Fruit fly (Drosophila melanogaster) whole organism, prepupa: Measurements from ENCODE around the gene Acbp2.

Experiments
- Blimp-1 ChIP-seq: fragments of 200-800 bp; sonication (Bioruptor generic); optimal IDR thresholded peaks from 3 replicates; lab custom pipeline; 2017; ENCODE audit warnings: missing biosample characterization, missing genetic modification characterization, mild to moderate bottlenecking, moderate library complexity, missing genetic modification reagents
- CG10631 ChIP-seq: fragments of 200-800 bp; sonication (Bioruptor generic); optimal IDR thresholded peaks from 2 replicates; lab custom pipeline; 2016; ENCODE audit warnings: missing biosample characterization, missing genetic modification characterization
- CG11294 ChIP-seq: fragments of 200-800 bp; sonication (Bioruptor generic); IDR thresholded peaks from 2 replicates; pipeline ENCODE4 v1.3.6; 2022; ENCODE audit warnings: missing biosample characterization, missing genetic modification characterization
- CG11762 ChIP-seq: fragments of 200-800 bp; sonication (Bioruptor generic); optimal IDR thresholded peaks from 3 replicates; lab custom pipeline; 2016; ENCODE audit warnings: missing biosample characterization, missing genetic modification characterization; ENCODE audit not compliant: insufficient read depth
- CG15336 ChIP-seq: fragments of 200-800 bp; sonication (Bioruptor generic); IDR thresholded peaks from 2 replicates; pipeline ENCODE4 v1.3.6; 2022; ENCODE audit warnings: missing biosample characterization, missing genetic modification characterization
- CG1621 ChIP-seq: fragments of 200-800 bp; sonication (Bioruptor generic); optimal IDR thresholded peaks from 3 replicates; lab custom pipeline; 2018; ENCODE audit warnings: missing biosample characterization, mild to moderate bottlenecking, missing genetic modification characterization
- CG16779 ChIP-seq: fragments of 200-800 bp; sonication (Bioruptor generic); optimal IDR thresholded peaks from 3 replicates; lab custom pipeline; 2017; ENCODE audit warnings: missing biosample characterization, mild to moderate bottlenecking, missing genetic modification characterization
- CG3032 ChIP-seq: fragments of 200-800 bp; optimal IDR thresholded peaks from 2 replicates; lab custom pipeline; 2019; ENCODE audit warnings: missing biosample characterization, mild to moderate bottlenecking, missing genetic modification characterization, moderate library complexity
- CG31627 ChIP-seq: fragments of 200-800 bp; sonication (Bioruptor generic); optimal IDR thresholded peaks from 3 replicates; lab custom pipeline; 2016; ENCODE audit warnings: missing biosample characterization, missing genetic modification characterization
- CG32006 ChIP-seq: fragments of 200-800 bp; sonication (Bioruptor generic); optimal IDR thresholded peaks from 3 replicates; lab custom pipeline; 2017; ENCODE audit warnings: missing biosample characterization, mild to moderate bottlenecking, missing genetic modification characterization
- CG3919 ChIP-seq: fragments of 200-800 bp; sonication (Bioruptor generic); optimal IDR thresholded peaks from 3 replicates; lab custom pipeline; 2016; ENCODE audit warnings: missing biosample characterization, missing genetic modification characterization
- CG4318 ChIP-seq: fragments of 200-800 bp; sonication (Bioruptor generic); optimal IDR thresholded peaks from 3 replicates; lab custom pipeline; 2017; ENCODE audit warnings: missing biosample characterization, mild to moderate bottlenecking, missing genetic modification characterization
- CG6276 ChIP-seq: fragments of 200-800 bp; sonication (Bioruptor generic); optimal IDR thresholded peaks from 2 replicates; lab custom pipeline; 2017; ENCODE audit warnings: missing biosample characterization, mild to moderate bottlenecking, missing genetic modification characterization
- CG6792 ChIP-seq: fragments of 200-800 bp; sonication (Bioruptor generic); optimal IDR thresholded peaks from 3 replicates; lab custom pipeline; 2016; ENCODE audit warnings: missing biosample characterization, missing genetic modification characterization
- CG6808 ChIP-seq: fragments of 200-800 bp; sonication (Bioruptor generic); optimal IDR thresholded peaks from 3 replicates; lab custom pipeline; 2017; ENCODE audit warnings: missing biosample characterization, missing genetic modification characterization, mild to moderate bottlenecking, moderate library complexity, missing genetic modification reagents
- CG6854 ChIP-seq: fragments of 200-800 bp; sonication (Bioruptor generic); optimal IDR thresholded peaks from 2 replicates; lab custom pipeline; 2017; ENCODE audit warnings: missing biosample characterization, mild to moderate bottlenecking, missing genetic modification characterization
- CG7368 ChIP-seq: fragments of 200-800 bp; sonication (Bioruptor generic); optimal IDR thresholded peaks from 3 replicates; lab custom pipeline; 2016; ENCODE audit warnings: missing biosample characterization, missing genetic modification characterization
- CG8119 ChIP-seq: fragments of 200-800 bp; sonication (Bioruptor generic); IDR thresholded peaks from 3 replicates; pipeline ENCODE4 v1.3.6; 2022; ENCODE audit warnings: missing biosample characterization, missing genetic modification characterization
- CG8319 ChIP-seq: fragments of 200-800 bp; sonication (Bioruptor generic); optimal IDR thresholded peaks from 3 replicates; lab custom pipeline; 2016; ENCODE audit warnings: missing biosample characterization, missing genetic modification characterization
- CG8632 ChIP-seq: fragments of 200-800 bp; sonication (Bioruptor generic); optimal IDR thresholded peaks from 3 replicates; lab custom pipeline; 2016; ENCODE audit warnings: missing biosample characterization, missing genetic modification characterization
- CG9139 ChIP-seq: fragments of 200-800 bp; sonication (Bioruptor generic); optimal IDR thresholded peaks from 3 replicates; lab custom pipeline; 2017; ENCODE audit warnings: missing biosample characterization, mild to moderate bottlenecking, missing genetic modification characterization
- Eip75B ChIP-seq: fragments of 200-800 bp; sonication (Bioruptor generic); optimal IDR thresholded peaks from 3 replicates; lab custom pipeline; 2016; ENCODE audit warnings: missing biosample characterization, missing genetic modification characterization
- Eip78C ChIP-seq: fragments of 200-800 bp; sonication (Bioruptor generic); peaks from one replicate; lab custom pipeline; 2016; ENCODE audit warnings: missing biosample characterization, missing genetic modification characterization
- Eip93F ChIP-seq: fragments of 200-800 bp; sonication (Bioruptor generic); optimal IDR thresholded peaks from 2 replicates; lab custom pipeline; 2016; ENCODE audit warnings: missing biosample characterization, mild to moderate bottlenecking, missing genetic modification characterization
- Ets21C ChIP-seq: fragments of 200-800 bp; sonication (Bioruptor generic); optimal IDR thresholded peaks from 3 replicates; lab custom pipeline; 2016; ENCODE audit warnings: missing biosample characterization, missing genetic modification characterization
- Hr38 ChIP-seq: sonication (Bioruptor generic); optimal IDR thresholded peaks from 2 replicates; lab custom pipeline; 2016; ENCODE audit warnings: missing biosample characterization, missing genetic modification characterization
- Hr39 ChIP-seq: fragments of 200-800 bp; sonication (Bioruptor generic); optimal IDR thresholded peaks from 2 replicates; lab custom pipeline; 2016; ENCODE audit warnings: missing biosample characterization, missing genetic modification characterization
- Hr4 ChIP-seq: fragments of 200-800 bp; sonication (Bioruptor generic); optimal IDR thresholded peaks from 3 replicates; lab custom pipeline; 2016; ENCODE audit warnings: missing biosample characterization, missing genetic modification characterization
- Lpt ChIP-seq: fragments of 200-800 bp; sonication (Bioruptor generic); optimal IDR thresholded peaks from 3 replicates; lab custom pipeline; 2016; ENCODE audit warnings: missing biosample characterization, missing genetic modification characterization
- Smox ChIP-seq: fragments of 200-800 bp; sonication (Bioruptor generic); optimal IDR thresholded peaks from 3 replicates; lab custom pipeline; 2016; ENCODE audit warnings: missing biosample characterization, missing genetic modification characterization
- Sox102F ChIP-seq: fragments of 200-800 bp; sonication (Bioruptor generic); optimal IDR thresholded peaks from 2 replicates; lab custom pipeline; 2016; ENCODE audit warnings: missing biosample characterization, mild to moderate bottlenecking, missing genetic modification characterization
- Sox14 ChIP-seq: fragments of 200-800 bp; sonication (Bioruptor generic); optimal IDR thresholded peaks from 3 replicates; lab custom pipeline; 2016; ENCODE audit warnings: missing biosample characterization, missing genetic modification characterization
- Sox15 ChIP-seq: fragments of 200-800 bp; sonication (Bioruptor generic); optimal IDR thresholded peaks from 3 replicates; lab custom pipeline; 2016; ENCODE audit warnings: missing biosample characterization, missing genetic modification characterization
- achi ChIP-seq: fragments of 200-800 bp; sonication (Bioruptor generic); optimal IDR thresholded peaks from 3 replicates; lab custom pipeline; 2016; ENCODE audit warnings: missing biosample characterization, missing genetic modification characterization
- acj6 ChIP-seq: fragments of 200-800 bp; sonication (Bioruptor generic); optimal IDR thresholded peaks from 3 replicates; lab custom pipeline; 2016; ENCODE audit warnings: missing biosample characterization, missing genetic modification characterization
- dac ChIP-seq: fragments of 200-800 bp; sonication (Bioruptor generic); optimal IDR thresholded peaks from 2 replicates; lab custom pipeline; 2017; ENCODE audit warnings: missing biosample characterization, mild to moderate bottlenecking, missing genetic modification characterization
- esn ChIP-seq: fragments of 200-800 bp; sonication (Bioruptor generic); optimal IDR thresholded peaks from 2 replicates; lab custom pipeline; 2016; ENCODE audit warnings: missing biosample characterization, mild to moderate bottlenecking, missing genetic modification characterization, moderate library complexity
- fd59A ChIP-seq: fragments of 200-800 bp; sonication (Bioruptor generic); optimal IDR thresholded peaks from 2 replicates; lab custom pipeline; 2017; ENCODE audit warnings: missing biosample characterization, mild to moderate bottlenecking, missing genetic modification characterization, missing genetic modification reagents
- fd85E ChIP-seq: fragments of 200-800 bp; sonication (Bioruptor generic); optimal IDR thresholded peaks from 3 replicates; lab custom pipeline; 2016; ENCODE audit warnings: missing biosample characterization, missing genetic modification characterization
- fkh ChIP-seq: fragments of 200-800 bp; sonication (Bioruptor generic); optimal IDR thresholded peaks from 3 replicates; lab custom pipeline; 2017; ENCODE audit warnings: missing biosample characterization, mild to moderate bottlenecking, missing genetic modification characterization, moderate library complexity
- salr ChIP-seq, 2 experiments: fragments of 200-800 bp; sonication (Bioruptor generic); optimal IDR thresholded peaks; 3 replicates each; lab custom pipeline; 2016 to 2018; ENCODE audit warnings: missing biosample characterization in 2 of 2, missing genetic modification characterization in 2 of 2, mild to moderate bottlenecking in 1 of 2
- spab ChIP-seq: fragments of 200-800 bp; sonication (Bioruptor generic); optimal IDR thresholded peaks from 2 replicates; lab custom pipeline; 2017; ENCODE audit warnings: missing biosample characterization, mild to moderate bottlenecking, missing genetic modification characterization, missing genetic modification reagents
- ss ChIP-seq, 2 experiments: fragments of 200-800 bp; sonication (Bioruptor generic); optimal IDR thresholded peaks; 2 replicates in 1 of 2; 3 replicates in 1 of 2; lab custom pipeline; 2017 to 2018; ENCODE audit warnings: mild to moderate bottlenecking in 2 of 2, missing biosample characterization in 2 of 2, missing genetic modification characterization in 2 of 2, moderate library complexity in 1 of 2
- topi ChIP-seq: fragments of 200-800 bp; sonication (Bioruptor generic); optimal IDR thresholded peaks from 3 replicates; lab custom pipeline; 2016; ENCODE audit warnings: missing biosample characterization, missing genetic modification characterization
- vri ChIP-seq: fragments of 200-800 bp; sonication (Bioruptor generic); optimal IDR thresholded peaks from 3 replicates; lab custom pipeline; 2016; ENCODE audit warnings: missing biosample characterization, mild to moderate bottlenecking, missing genetic modification characterization

Gene Acbp2

DNA sequence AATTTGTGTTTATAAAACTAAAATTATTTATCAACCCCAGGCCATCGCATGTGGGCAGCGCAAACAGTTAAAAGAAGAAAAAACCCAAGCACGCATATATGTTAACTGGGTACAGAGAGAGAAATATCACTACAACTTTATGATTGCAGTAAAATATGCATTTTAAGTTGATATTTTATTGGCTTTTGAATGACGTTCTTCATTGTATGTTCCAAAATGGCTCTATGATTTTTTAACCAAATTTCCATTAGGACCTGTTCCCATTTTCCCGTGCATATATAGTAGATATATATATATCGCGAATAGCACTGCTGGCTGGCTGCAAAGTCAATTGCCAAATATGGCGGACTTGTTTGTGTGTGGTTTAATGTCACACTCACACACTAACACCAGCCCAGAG is 35.1 kb upstream of the Acbp2 start (continued):
- TF ChIP-seq Hr39 (GFP tag; lab: Kevin White, UChicago) (peak; percentile 25), CG3919 (GFP tag; lab: Kevin White, UChicago) (peak; percentile 27), CG10631 (GFP tag; lab: Kevin White, UChicago) (no peak), CG3032 (no peak), CG32006 (GFP tag; lab: Kevin White, UChicago) (peak; percentile 48), salr (GFP tag; optimal IDR thresholded peaks at IDR 0.05; lab: Kevin White, UChicago) (peak in 1 of 2 experiments; percentile 8), CG4318 (GFP tag; lab: Kevin White, UChicago) (peak; percentile 2), Sox102F (no peak), achi (GFP tag; lab: Kevin White, UChicago) (no peak), Eip75B (GFP tag; lab: Kevin White, UChicago) (no peak), topi (GFP tag; lab: Kevin White, UChicago) (no peak), dac (GFP tag; lab: Kevin White, UChicago) (no peak), Ets21C (no peak), CG6792 (no peak), fkh (no peak), Lpt (GFP tag; lab: Kevin White, UChicago) (peak; percentile 40), esn (GFP tag; lab: Kevin White, UChicago) (no peak), Hr4 (GFP tag; lab: Kevin White, UChicago) (peak; percentile 61), CG8319 (GFP tag; lab: Kevin White, UChicago) (no peak), ss (GFP tag; optimal IDR thresholded peaks at IDR 0.05; lab: Kevin White, UChicago) (no peak), acj6 (GFP tag; lab: Kevin White, UChicago) (peak; percentile 10), CG11762 (GFP tag; lab: Kevin White, UChicago) (no peak), Eip78C (peak; percentile 63), Sox15 (GFP tag; lab: Kevin White, UChicago) (no peak), CG7368 (no peak), CG6854 (GFP tag; lab: Kevin White, UChicago) (no peak), Blimp-1 (no peak)

DNA sequence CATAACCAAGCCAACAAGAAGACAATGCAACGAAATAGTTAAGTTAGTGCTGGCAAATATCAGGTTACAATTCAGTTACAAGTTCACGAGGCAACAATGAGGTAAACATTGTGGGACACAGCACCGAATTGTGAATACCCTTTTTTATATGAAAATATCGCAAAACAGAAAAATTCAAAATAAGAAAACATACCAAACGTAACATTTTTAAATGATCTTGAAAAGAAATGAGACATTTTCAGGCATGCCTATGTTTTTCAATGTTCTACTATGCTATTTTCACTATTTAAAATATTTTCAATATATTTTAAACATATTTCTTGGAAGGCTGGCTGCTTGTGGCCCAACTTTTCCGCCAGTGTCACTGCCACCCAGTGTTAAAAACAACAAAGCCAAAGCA is 27.7 kb upstream of the Acbp2 start:
- TF ChIP-seq Eip93F (GFP tag; lab: Kevin White, UChicago) = no peak
- TF ChIP-seq CG4318 (GFP tag; lab: Kevin White, UChicago) = peak; percentile 15
- TF ChIP-seq CG8119 = peak; percentile 20; the same call in 1 of the 3 replicates
- TF ChIP-seq Hr4 (GFP tag; lab: Kevin White, UChicago) = peak; percentile 29
- TF ChIP-seq CG32006 (GFP tag; lab: Kevin White, UChicago) = peak; percentile 56

DNA sequence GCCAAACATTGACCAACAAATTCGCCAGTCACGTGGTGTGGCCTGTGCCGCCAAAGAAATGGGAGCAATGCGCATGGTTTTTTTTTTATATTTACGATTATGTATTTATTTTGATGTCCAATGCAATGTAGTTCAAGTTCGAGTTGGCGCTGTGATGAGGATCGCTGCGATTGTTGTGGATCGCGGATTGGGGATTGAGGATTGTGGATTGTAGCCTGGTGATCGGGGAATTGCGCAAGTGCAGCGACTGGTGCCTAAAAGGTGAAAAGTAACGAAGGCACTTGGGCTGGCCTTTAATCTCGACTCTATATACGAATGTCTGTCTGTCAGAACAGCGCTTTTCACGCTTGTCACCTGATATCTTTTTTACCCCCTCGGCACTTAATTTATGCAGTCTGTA is 27.2 kb upstream of the Acbp2 start:
- TF ChIP-seq Hr38 (GFP tag; lab: Kevin White, UChicago) (no peak), Eip78C (peak; percentile 17), CG8632 (no peak), CG9139 (GFP tag; lab: Kevin White, UChicago) (no peak), CG1621 (tag; lab: Kevin White, UChicago) (no peak), Sox15 (GFP tag; lab: Kevin White, UChicago) (no peak), Sox14 (no peak)

dm6 chr3L:7105693-7106092 is 26.0 kb upstream of the Acbp2 start:
- TF ChIP-seq CG32006 (GFP tag; lab: Kevin White, UChicago) (peak; percentile 32), CG11294 (no peak), acj6 (GFP tag; lab: Kevin White, UChicago) (no peak), CG8119 (0 out of 3 replicates have a peak, but pooled peaks have one; percentile 13), esn (GFP tag; lab: Kevin White, UChicago) (no peak), CG6808 (no peak), Eip78C (peak; percentile 57), ss (GFP tag; optimal IDR thresholded peaks at IDR 0.05; lab: Kevin White, UChicago) (no peak), vri (no peak), fkh (no peak), CG6276 (GFP tag; lab: Kevin White, UChicago) (no peak), CG15336 (GFP tag; lab: Robert Waterston, UW) (no peak), spab (GFP tag; lab: Kevin White, UChicago) (no peak), CG6792 (no peak), fd59A (GFP tag; lab: Kevin White, UChicago) (no peak), CG16779 (tag; lab: Kevin White, UChicago) (no peak), CG31627 (GFP tag; lab: Kevin White, UChicago) (no peak), CG11762 (GFP tag; lab: Kevin White, UChicago) (no peak), CG3919 (GFP tag; lab: Kevin White, UChicago) (no peak), CG7368 (no peak), Blimp-1 (no peak), fd85E (GFP tag; lab: Kevin White, UChicago) (no peak), Hr38 (GFP tag; lab: Kevin White, UChicago) (no peak), CG1621 (tag; lab: Kevin White, UChicago) (no peak), Smox (GFP tag; lab: Kevin White, UChicago) (no peak)
